Fruit fly (Drosophila melanogaster): Measurements from ENCODE around the gene MED11.

MED11 gene

dm6 chr3L:18781653-18782629, 36.3 kb downstream of the MED11 start (continued):
- TF ChIP-seq CG11723 (GFP tag; optimal IDR thresholded peaks at IDR 0.05) (peak; percentile 14), CG17802 (tag; optimal IDR thresholded peaks at IDR 0.05) (no peak), NK7.1 (GFP tag; optimal IDR thresholded peaks at IDR 0.05) (peak; percentile 1), CG13296 (GFP tag; optimal IDR thresholded peaks at IDR 0.05) (peak; percentile 40), CG11456 (GFP tag; IDR thresholded peaks at IDR 0.05) (no peak), CG11560 (tag; IDR thresholded peaks at IDR 0.05) (no peak), Sin3A (optimal IDR thresholded peaks at IDR 0.05) (no peak), lmd (GFP tag; IDR thresholded peaks at IDR 0.05) (peak; percentile 57), MBD-R2 (GFP tag; IDR thresholded peaks at IDR 0.05) (no peak), Taf1 (GFP tag; IDR thresholded peaks at IDR 0.05) (no peak), repo (GFP tag; optimal IDR thresholded peaks at IDR 0.05) (no peak), kay (GFP tag; optimal IDR thresholded peaks at IDR 0.05) (no peak), CG8089 (GFP tag; optimal IDR thresholded peaks at IDR 0.05) (no peak), CG9817 (tag; optimal IDR thresholded peaks at IDR 0.05) (peak; percentile 19), CG15269 (tag; optimal IDR thresholded peaks at IDR 0.05) (peak; percentile 86), gcm2 (GFP tag; optimal IDR thresholded peaks at IDR 0.05) (no peak), CG11504 (tag; optimal IDR thresholded peaks at IDR 0.05) (peak; percentile 85), Atf-2 (GFP tag; optimal IDR thresholded peaks at IDR 0.05) (peak; percentile 23), ro (GFP tag; IDR thresholded peaks at IDR 0.05) (no peak), h (optimal IDR thresholded peaks at IDR 0.05) (no peak), CoRest (tag; optimal IDR thresholded peaks at IDR 0.05) (peak; percentile 82), Scr (GFP tag; IDR thresholded peaks at IDR 0.05; ENCODE audit: partially characterized antibody) (no peak), CG12155 (GFP tag; optimal IDR thresholded peaks at IDR 0.05) (no peak), slp2 (GFP tag; optimal IDR thresholded peaks at IDR 0.05) (no peak), pita (GFP tag; optimal IDR thresholded peaks at IDR 0.05) (no peak), klu (GFP tag; IDR thresholded peaks at IDR 0.05) (no peak), Asciz (GFP tag; optimal IDR thresholded peaks at IDR 0.05) (peak; percentile 43), CG4282 (GFP tag; optimal IDR thresholded peaks at IDR 0.05) (no peak), CG12391 (tag; optimal IDR thresholded peaks at IDR 0.05) (peak; percentile 67), CG1233 (GFP tag; optimal IDR thresholded peaks at IDR 0.05) (peak; percentile 58), CG14441 (GFP tag; IDR thresholded peaks at IDR 0.05) (peak; percentile 40), Six4 (GFP tag; optimal IDR thresholded peaks at IDR 0.05) (peak; percentile 17), lbe (GFP tag; optimal IDR thresholded peaks at IDR 0.05) (no peak), psq (GFP tag; optimal IDR thresholded peaks at IDR 0.05) (no peak), Chrac-16 (GFP tag; optimal IDR thresholded peaks at IDR 0.05) (peak; percentile 32), Adf1 (GFP tag; IDR thresholded peaks at IDR 0.05) (peak; percentile 98), esg (GFP tag; conservative IDR thresholded peaks at IDR 0.05) (peak; percentile 57), fd96Cb (tag; optimal IDR thresholded peaks at IDR 0.05) (peak; percentile 56), B-H2 (GFP tag; optimal IDR thresholded peaks at IDR 0.05) (no peak), CG13123 (GFP tag; optimal IDR thresholded peaks at IDR 0.05) (no peak), TFAM (GFP tag; optimal IDR thresholded peaks at IDR 0.05) (no peak), CG10543 (GFP tag; optimal IDR thresholded peaks at IDR 0.05) (peak; percentile 15), luna (GFP tag; optimal IDR thresholded peaks at IDR 0.05) (no peak), CG4424 (GFP tag; optimal IDR thresholded peaks at IDR 0.05) (peak; percentile 46), trem (tag; optimal IDR thresholded peaks at IDR 0.05) (no peak), ewg (GFP tag; optimal IDR thresholded peaks at IDR 0.05) (peak; percentile 22), CG12744 (GFP tag; optimal IDR thresholded peaks at IDR 0.05) (no peak), jigr1 (GFP tag; IDR thresholded peaks at IDR 0.05) (peak; percentile 61; the same call in 1 of the 3 replicates), YL-1 (GFP tag; optimal IDR thresholded peaks at IDR 0.05) (no peak), CG7357 (GFP tag; IDR thresholded peaks at IDR 0.05) (0 out of 3 replicates have a peak, but pooled peaks have one; percentile 18)
